Fruit fly (Drosophila melanogaster) whole organism, embryonic: ENCODE data around the gene ida.

Experiments used
- Abd-B ChIP-seq: fragments of 200-800 bp; sonication (Bioruptor generic); optimal IDR thresholded peaks from 2 replicates; lab custom pipeline; 2018; ENCODE audit warnings: missing biosample characterization, mild to moderate bottlenecking, missing genetic modification characterization, moderate library complexity
- Aef1 ChIP-seq: fragments of 200-800 bp; sonication (Bioruptor generic); IDR thresholded peaks from 3 replicates; pipeline ENCODE4 v1.3.6; 2022; ENCODE audit warnings: missing biosample characterization, missing genetic modification characterization
- Antp ChIP-seq: fragments of 200-800 bp; sonication (Bioruptor generic); optimal IDR thresholded peaks from 3 replicates; lab custom pipeline; 2016; ENCODE audit warnings: missing biosample characterization, missing genetic modification characterization
- B-H1 ChIP-seq: fragments of 200-800 bp; sonication (Bioruptor generic); IDR thresholded peaks from 3 replicates; pipeline ENCODE4 v1.3.6; 2022; ENCODE audit warnings: missing biosample characterization, missing genetic modification characterization
- Bgb ChIP-seq: fragments of 200-800 bp; sonication (Bioruptor generic); IDR thresholded peaks from 2 replicates; pipeline ENCODE4 v1.3.6; 2022; ENCODE audit warnings: missing biosample characterization, missing genetic modification characterization; ENCODE audit not compliant: partially characterized antibody
- Blimp-1 ChIP-seq: fragments of 200-800 bp; sonication (Bioruptor generic); optimal IDR thresholded peaks from 3 replicates; lab custom pipeline; 2018; ENCODE audit warnings: missing biosample characterization, missing genetic modification characterization, mild to moderate bottlenecking, moderate library complexity, missing genetic modification reagents
- C15 ChIP-seq: fragments of 200-800 bp; sonication (Bioruptor generic); IDR thresholded peaks from 3 replicates; pipeline ENCODE4 v1.3.6; 2022; ENCODE audit warnings: missing biosample characterization, missing genetic modification characterization
- CG11085 ChIP-seq: fragments of 200-800 bp; sonication (Bioruptor generic); IDR thresholded peaks from 2 replicates; pipeline ENCODE4 v1.3.6; 2022; ENCODE audit warnings: missing biosample characterization, missing genetic modification characterization
- CG11723 ChIP-seq: fragments of 200-800 bp; sonication (Bioruptor generic); optimal IDR thresholded peaks from 2 replicates; lab custom pipeline; 2017; ENCODE audit warnings: missing biosample characterization, mild to moderate bottlenecking, missing genetic modification characterization
- CG12071 ChIP-seq: fragments of 200-800 bp; sonication (Bioruptor generic); optimal IDR thresholded peaks from 3 replicates; lab custom pipeline; 2018; ENCODE audit warnings: missing biosample characterization, mild to moderate bottlenecking, missing genetic modification characterization
- CG12942 ChIP-seq: fragments of 200-800 bp; sonication (Bioruptor generic); optimal IDR thresholded peaks from 3 replicates; lab custom pipeline; 2016; ENCODE audit warnings: missing biosample characterization, missing genetic modification characterization
- CG15479 ChIP-seq: fragments of 200-800 bp; sonication (Bioruptor generic); optimal IDR thresholded peaks from 3 replicates; lab custom pipeline; 2019; ENCODE audit warnings: missing biosample characterization, mild to moderate bottlenecking, missing genetic modification characterization, moderate library complexity
- CG16779 ChIP-seq: fragments of 200-800 bp; sonication (Bioruptor generic); IDR thresholded peaks from 2 replicates; pipeline ENCODE4 v1.3.6; 2022; ENCODE audit warnings: missing biosample characterization, missing genetic modification characterization
- CG17912 ChIP-seq: fragments of 200-800 bp; sonication (Bioruptor generic); optimal IDR thresholded peaks from 2 replicates; lab custom pipeline; 2018; ENCODE audit warnings: missing biosample characterization, mild to moderate bottlenecking, missing genetic modification characterization
- CG18619 ChIP-seq: fragments of 200-800 bp; sonication (Bioruptor generic); optimal IDR thresholded peaks from 3 replicates; lab custom pipeline; 2017; ENCODE audit warnings: missing biosample characterization, mild to moderate bottlenecking, missing genetic modification characterization
- CG18764 ChIP-seq: fragments of 200-800 bp; sonication (Bioruptor generic); optimal IDR thresholded peaks from 3 replicates; lab custom pipeline; 2016; ENCODE audit warnings: missing biosample characterization, missing genetic modification characterization
- CG2116 ChIP-seq: fragments of 200-800 bp; sonication (Bioruptor generic); optimal IDR thresholded peaks from 3 replicates; lab custom pipeline; 2018; ENCODE audit warnings: missing biosample characterization, mild to moderate bottlenecking, missing genetic modification characterization
- CG3163 ChIP-seq: fragments of 200-800 bp; sonication (Bioruptor generic); optimal IDR thresholded peaks from 3 replicates; lab custom pipeline; 2016; ENCODE audit warnings: missing biosample characterization, missing genetic modification characterization
- CG3847 ChIP-seq: fragments of 200-800 bp; sonication (Bioruptor generic); IDR thresholded peaks from 2 replicates; pipeline ENCODE4 v1.3.6; 2022; ENCODE audit warnings: missing biosample characterization, missing genetic modification characterization
- CG4854 ChIP-seq: fragments of 200-800 bp; sonication (Bioruptor generic); optimal IDR thresholded peaks from 2 replicates; lab custom pipeline; 2016; ENCODE audit warnings: missing biosample characterization, missing genetic modification characterization, inconsistent platforms
- CG7271 ChIP-seq: fragments of 200-800 bp; sonication (Bioruptor generic); optimal IDR thresholded peaks from 2 replicates; lab custom pipeline; 2018; ENCODE audit warnings: missing biosample characterization, mild to moderate bottlenecking, missing genetic modification characterization, moderate library complexity
- CG7372 ChIP-seq: fragments of 200-800 bp; sonication (Bioruptor generic); IDR thresholded peaks from 2 replicates; pipeline ENCODE4 v1.3.6; 2022; ENCODE audit warnings: missing biosample characterization, missing genetic modification characterization
- CG9727 ChIP-seq: fragments of 200-800 bp; sonication (Bioruptor generic); optimal IDR thresholded peaks from 3 replicates; lab custom pipeline; 2017; ENCODE audit warnings: missing biosample characterization, mild to moderate bottlenecking, missing genetic modification characterization
- CkIIα-i1 ChIP-seq: fragments of 200-800 bp; sonication (Bioruptor generic); IDR thresholded peaks from 2 replicates; pipeline ENCODE4 v1.3.6; 2022; ENCODE audit warnings: missing biosample characterization, missing genetic modification characterization
- Dip2 ChIP-seq: fragments of 200-800 bp; sonication (Bioruptor generic); IDR thresholded peaks from 2 replicates; pipeline ENCODE4 v1.3.6; 2022; ENCODE audit warnings: missing biosample characterization, missing genetic modification characterization
- Doc2 ChIP-seq: fragments of 200-800 bp; sonication (Bioruptor generic); IDR thresholded peaks from 2 replicates; pipeline ENCODE4 v1.3.6; 2022; ENCODE audit warnings: missing biosample characterization, missing genetic modification characterization
- ERR ChIP-seq: fragments of 200-800 bp; sonication (Bioruptor generic); optimal IDR thresholded peaks from 2 replicates; lab custom pipeline; 2016; ENCODE audit warnings: missing biosample characterization, missing genetic modification characterization
- Ets65A ChIP-seq: fragments of 200-800 bp; sonication (Bioruptor generic); peaks from one replicate; lab custom pipeline; 2016; ENCODE audit warnings: missing biosample characterization, missing genetic modification characterization
- Hmx ChIP-seq: fragments of 200-800 bp; sonication (Bioruptor generic); optimal IDR thresholded peaks from 2 replicates; lab custom pipeline; 2016; ENCODE audit warnings: missing biosample characterization, missing genetic modification characterization
- Hr3 ChIP-seq: fragments of 200-800 bp; sonication (Bioruptor generic); optimal IDR thresholded peaks from 3 replicates; lab custom pipeline; 2016; ENCODE audit warnings: missing biosample characterization, missing genetic modification characterization
- Jarid2 ChIP-seq: fragments of 200-800 bp; sonication (Bioruptor generic); optimal IDR thresholded peaks from 3 replicates; lab custom pipeline; 2017; ENCODE audit warnings: mild to moderate bottlenecking, missing biosample characterization, missing genetic modification reagents, missing genetic modification characterization
- Meics ChIP-seq: fragments of 200-800 bp; sonication (Bioruptor generic); optimal IDR thresholded peaks from 2 replicates; lab custom pipeline; 2017; ENCODE audit warnings: missing biosample characterization, mild to moderate bottlenecking, missing genetic modification characterization
- NFAT ChIP-seq: fragments of 200-800 bp; sonication (Bioruptor generic); IDR thresholded peaks from 2 replicates; pipeline ENCODE4 v1.3.6; 2022; ENCODE audit warnings: missing biosample characterization, missing genetic modification characterization
- PHDP ChIP-seq: fragments of 200-800 bp; sonication (Bioruptor generic); optimal IDR thresholded peaks from 3 replicates; lab custom pipeline; 2018; ENCODE audit warnings: missing biosample characterization, mild to moderate bottlenecking, missing genetic modification characterization, moderate library complexity
- Tbp ChIP-seq: fragments of >200 bp; optimal IDR thresholded peaks from 2 replicates; lab custom pipeline; 2018; ENCODE audit warnings: missing biosample characterization, missing genetic modification characterization
- bcd ChIP-seq: fragments of 200-800 bp; sonication (Bioruptor generic); optimal IDR thresholded peaks from 2 replicates; lab custom pipeline; 2017; ENCODE audit warnings: missing biosample characterization, mild to moderate bottlenecking, missing genetic modification characterization
- dati ChIP-seq: fragments of 200-800 bp; sonication (Bioruptor generic); IDR thresholded peaks from 2 replicates; pipeline ENCODE4 v1.3.6; 2022; ENCODE audit warnings: missing biosample characterization, missing genetic modification characterization
- dimm ChIP-seq: fragments of 200-800 bp; sonication (Bioruptor generic); IDR thresholded peaks from 2 replicates; pipeline ENCODE4 v1.3.6; 2022; ENCODE audit warnings: missing biosample characterization, missing genetic modification characterization
- dmrt11E ChIP-seq: fragments of 200-800 bp; sonication (Bioruptor generic); optimal IDR thresholded peaks from 3 replicates; lab custom pipeline; 2018; ENCODE audit warnings: missing biosample characterization, mild to moderate bottlenecking, missing genetic modification characterization, moderate library complexity
- emc ChIP-seq: fragments of 200-800 bp; sonication (Bioruptor generic); optimal IDR thresholded peaks from 2 replicates; lab custom pipeline; 2016; ENCODE audit warnings: missing biosample characterization, missing genetic modification characterization
- exex ChIP-seq: fragments of 200-800 bp; sonication (Bioruptor generic); optimal IDR thresholded peaks from 4 replicates; lab custom pipeline; 2018; ENCODE audit warnings: missing biosample characterization, mild to moderate bottlenecking, missing genetic modification characterization, moderate library complexity
- kni ChIP-seq: fragments of 200-800 bp; sonication (Bioruptor generic); optimal IDR thresholded peaks from 3 replicates; lab custom pipeline; 2017; ENCODE audit warnings: mild to moderate bottlenecking, missing biosample characterization, missing genetic modification reagents, missing genetic modification characterization
- nau ChIP-seq: fragments of 200-800 bp; sonication (Bioruptor generic); optimal IDR thresholded peaks from 3 replicates; lab custom pipeline; 2017; ENCODE audit warnings: missing biosample characterization, mild to moderate bottlenecking, missing genetic modification characterization, missing genetic modification reagents
- nmo ChIP-seq: fragments of 200-800 bp; sonication (Bioruptor generic); optimal IDR thresholded peaks from 2 replicates; lab custom pipeline; 2018; ENCODE audit warnings: missing biosample characterization, mild to moderate bottlenecking, missing genetic modification characterization, moderate library complexity
- pfk ChIP-seq: fragments of 200-800 bp; sonication (Bioruptor generic); optimal IDR thresholded peaks from 2 replicates; lab custom pipeline; 2018; ENCODE audit warnings: missing biosample characterization, mild to moderate bottlenecking, missing genetic modification characterization, moderate library complexity
- pita ChIP-seq: fragments of 200-800 bp; sonication (Bioruptor generic); optimal IDR thresholded peaks from 2 replicates; lab custom pipeline; 2017; ENCODE audit warnings: missing biosample characterization, mild to moderate bottlenecking, missing genetic modification characterization
- salm ChIP-seq: fragments of 200-800 bp; sonication (Bioruptor generic); optimal IDR thresholded peaks from 2 replicates; lab custom pipeline; 2018; ENCODE audit warnings: missing biosample characterization, mild to moderate bottlenecking, missing genetic modification characterization
- seq ChIP-seq: fragments of 200-800 bp; sonication (Bioruptor generic); IDR thresholded peaks from 2 replicates; pipeline ENCODE4 v1.3.6; 2022; ENCODE audit warnings: missing biosample characterization, missing genetic modification characterization
- sim ChIP-seq: fragments of 200-800 bp; sonication (Bioruptor generic); IDR thresholded peaks from 2 replicates; pipeline ENCODE4 v1.3.6; 2022; ENCODE audit warnings: missing biosample characterization, missing genetic modification characterization
- sima ChIP-seq: fragments of 200-800 bp; sonication (Bioruptor generic); optimal IDR thresholded peaks from 2 replicates; lab custom pipeline; 2016; ENCODE audit warnings: missing biosample characterization, missing genetic modification characterization
- ttk ChIP-seq: fragments of 200-800 bp; sonication (Bioruptor generic); IDR thresholded peaks from 2 replicates; pipeline ENCODE4 v2.1.2; 2022; ENCODE audit warnings: missing biosample characterization, missing genetic modification characterization
- wor ChIP-seq: fragments of 200-800 bp; sonication (Bioruptor generic); IDR thresholded peaks from 2 replicates; pipeline ENCODE4 v1.3.6; 2022; ENCODE audit warnings: missing biosample characterization, missing genetic modification characterization

ida gene

dm6 chr3L:3892154-3892624 is 13.0 kb upstream of the ida start, which contains the start of gene Fie (continued):
- peak; percentile 35 for TF ChIP-seq CG11723 (GFP tag; lab: Kevin White, UChicago)
- peak; percentile 9 for TF ChIP-seq exex
- TF ChIP-seq Ets65A (GFP tag; lab: Kevin White, UChicago) = peak; percentile 59
- TF ChIP-seq CG4854 (GFP tag; lab: Kevin White, UChicago) = peak; percentile 6
- TF ChIP-seq CG16779 (GFP tag; lab: Robert Waterston, UW) = no peak
- no peak for TF ChIP-seq NFAT (GFP tag; lab: Robert Waterston, UW)
- TF ChIP-seq nmo (GFP tag; lab: Kevin White, UChicago) = peak; percentile 79
- no peak for TF ChIP-seq CkIIα-i1 (GFP tag; lab: Robert Waterston, UW)
- TF ChIP-seq kni (GFP tag; lab: Kevin White, UChicago) = no peak
- no peak for TF ChIP-seq CG18764
- TF ChIP-seq emc (GFP tag; lab: Kevin White, UChicago) = no peak
- TF ChIP-seq CG3163 = no peak
- no peak for TF ChIP-seq CG7271
- TF ChIP-seq Aef1 = no peak
- no peak for TF ChIP-seq CG12942
- peak; percentile 79 for TF ChIP-seq CG18619
- TF ChIP-seq C15 = no peak
- TF ChIP-seq CG3847 (GFP tag; lab: Robert Waterston, UW) = no peak
- peak; percentile 64 for TF ChIP-seq Abd-B (GFP tag; lab: Kevin White, UChicago)
- TF ChIP-seq B-H1 = peak; percentile 41; the same call in 1 of the 3 replicates
- TF ChIP-seq seq (GFP tag; lab: Robert Waterston, UW) = peak; percentile 67
- no peak for TF ChIP-seq CG11085
- TF ChIP-seq nau (GFP tag; lab: Kevin White, UChicago) = peak; percentile 29
- peak; percentile 57 for TF ChIP-seq bcd (GFP tag; lab: Kevin White, UChicago)
- no peak for TF ChIP-seq Bgb
- TF ChIP-seq CG7372 (GFP tag; lab: Robert Waterston, UW) = 0 out of 2 replicates have a peak, but pooled peaks have one; percentile 16
- no peak for TF ChIP-seq salm (tag; lab: Kevin White, UChicago)
- no peak for TF ChIP-seq sima (GFP tag; lab: Kevin White, UChicago)
- TF ChIP-seq Dip2 (GFP tag; lab: Robert Waterston, UW) = no peak
- peak; percentile 83 for TF ChIP-seq Meics (GFP tag; lab: Kevin White, UChicago)
- no peak for TF ChIP-seq sim (GFP tag; lab: Robert Waterston, UW)
- TF ChIP-seq pita (GFP tag; lab: Kevin White, UChicago) = no peak
- peak; percentile 33 for TF ChIP-seq CG12071 (GFP tag; lab: Kevin White, UChicago)
- TF ChIP-seq Antp (GFP tag; lab: Kevin White, UChicago) = no peak
- peak; percentile 78 for TF ChIP-seq PHDP (tag; lab: Kevin White, UChicago)
- peak; percentile 62 for TF ChIP-seq Hr3
- no peak for TF ChIP-seq ttk
- TF ChIP-seq ERR (GFP tag; lab: Kevin White, UChicago) = no peak
- TF ChIP-seq pfk (GFP tag; lab: Kevin White, UChicago) = no peak
- no peak for TF ChIP-seq Doc2
- TF ChIP-seq CG9727 (GFP tag; lab: Kevin White, UChicago) = peak; percentile 70
- no peak for TF ChIP-seq dati (GFP tag; lab: Robert Waterston, UW)
- no peak for TF ChIP-seq Hmx (GFP tag; lab: Kevin White, UChicago)
- TF ChIP-seq dmrt11E = no peak
- 0 out of 2 replicates have a peak, but pooled peaks have one; percentile 29 for TF ChIP-seq wor
- TF ChIP-seq Jarid2 (GFP tag; lab: Kevin White, UChicago) = no peak
- peak; percentile 40 for TF ChIP-seq Blimp-1 (GFP tag; lab: Kevin White, UChicago)
- TF ChIP-seq CG15479 = no peak
- no peak for TF ChIP-seq Tbp (GFP tag; lab: Kevin White, UChicago)
- TF ChIP-seq CG17912 (GFP tag; lab: Kevin White, UChicago) = no peak
- TF ChIP-seq CG2116 (GFP tag; lab: Kevin White, UChicago) = peak; percentile 1
- TF ChIP-seq dimm (GFP tag; lab: Robert Waterston, UW) = no peak
